Worm (Caenorhabditis elegans): ENCODE data around the gene cdh-4.

DNA sequence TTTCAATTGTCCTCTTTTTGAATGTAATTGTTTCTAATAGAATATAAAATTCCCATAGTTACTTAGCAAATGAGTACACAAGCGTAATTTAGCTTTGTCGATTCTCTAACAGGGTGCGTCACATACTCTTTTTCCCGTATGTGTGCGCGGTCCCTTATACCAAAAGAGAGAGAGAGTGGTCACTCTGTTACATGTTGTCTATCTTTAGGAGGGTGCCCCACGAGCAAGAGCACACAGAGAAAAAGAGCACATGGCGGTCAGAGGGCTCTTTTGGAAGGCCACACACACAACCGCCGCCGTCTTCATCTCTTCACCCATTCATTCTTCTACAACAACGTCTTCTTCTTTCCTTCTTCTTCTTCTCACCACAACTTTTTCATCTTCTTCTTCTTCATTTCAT, 6.2 kb upstream of the cdh-4 start:
- TF ChIP-seq nhr-237 (tag; optimal IDR thresholded peaks at IDR 0.05), result no peak
- peak; percentile 14 for TF ChIP-seq ces-1 (GFP tag; optimal IDR thresholded peaks at IDR 0.05)
- no peak for TF ChIP-seq nhr-28 (tag; optimal IDR thresholded peaks at IDR 0.05)
- TF ChIP-seq ceh-83 (GFP tag; optimal IDR thresholded peaks at IDR 0.05), result no peak
- TF ChIP-seq unc-62 (GFP tag; optimal IDR thresholded peaks at IDR 0.05), result no peak
- no peak for TF ChIP-seq nhr-76 (tag; optimal IDR thresholded peaks at IDR 0.05)
- TF ChIP-seq pha-4 (tag; optimal IDR thresholded peaks at IDR 0.05), result peak; percentile 6
